Fruit fly (Drosophila melanogaster) whole organism, embryonic: ENCODE data around the gene Rad60.
A peak's percentile ranks its signal among the peaks of the same experiment; 100 is the strongest.

Experiments
- Atf-2 ChIP-seq: fragments of 200-800 bp; sonication (Bioruptor generic); optimal IDR thresholded peaks from 2 replicates; lab custom pipeline; 2016; ENCODE audit warnings: missing biosample characterization, missing genetic modification characterization
- CG10979 ChIP-seq: fragments of 200-800 bp; sonication (Bioruptor generic); optimal IDR thresholded peaks from 2 replicates; lab custom pipeline; 2018; ENCODE audit warnings: missing biosample characterization, mild to moderate bottlenecking, missing genetic modification characterization, moderate library complexity
- CG12071 ChIP-seq: fragments of 200-800 bp; sonication (Bioruptor generic); optimal IDR thresholded peaks from 3 replicates; lab custom pipeline; 2018; ENCODE audit warnings: missing biosample characterization, mild to moderate bottlenecking, missing genetic modification characterization
- CG12219 ChIP-seq: fragments of 200-800 bp; sonication (Bioruptor generic); optimal IDR thresholded peaks from 3 replicates; lab custom pipeline; 2018; ENCODE audit warnings: missing biosample characterization, mild to moderate bottlenecking, missing genetic modification characterization
- CG12391 ChIP-seq: fragments of 200-800 bp; sonication (Bioruptor generic); optimal IDR thresholded peaks from 3 replicates; lab custom pipeline; 2018; ENCODE audit warnings: missing biosample characterization, mild to moderate bottlenecking, missing genetic modification characterization, moderate library complexity
- CG12769 ChIP-seq: fragments of 200-800 bp; sonication (Bioruptor generic); optimal IDR thresholded peaks from 2 replicates; lab custom pipeline; 2019; ENCODE audit warnings: missing biosample characterization, mild to moderate bottlenecking, missing genetic modification characterization, moderate library complexity
- CG13424 ChIP-seq: fragments of 200-800 bp; sonication (Bioruptor generic); optimal IDR thresholded peaks from 2 replicates; lab custom pipeline; 2019; ENCODE audit warnings: missing biosample characterization, mild to moderate bottlenecking, missing genetic modification characterization, moderate library complexity
- CG14441 ChIP-seq: fragments of 200-800 bp; sonication (Bioruptor generic); IDR thresholded peaks from 2 replicates; pipeline ENCODE4 v1.3.6; 2022; ENCODE audit warnings: missing biosample characterization, missing genetic modification characterization
- CG18262 ChIP-seq: fragments of 200-800 bp; optimal IDR thresholded peaks from 3 replicates; lab custom pipeline; 2019; ENCODE audit warnings: missing biosample characterization, mild to moderate bottlenecking, missing genetic modification characterization, moderate library complexity
- CG1832 ChIP-seq: fragments of 200-800 bp; sonication (Bioruptor generic); optimal IDR thresholded peaks from 2 replicates; lab custom pipeline; 2017; ENCODE audit warnings: missing biosample characterization, mild to moderate bottlenecking, missing genetic modification characterization, inconsistent platforms
- CG32532 ChIP-seq: fragments of 200-800 bp; sonication (Bioruptor generic); IDR thresholded peaks from 2 replicates; pipeline ENCODE4 v1.3.6; 2022; ENCODE audit warnings: missing biosample characterization, missing genetic modification characterization
- CG3281 ChIP-seq: fragments of 200-800 bp; sonication (Bioruptor generic); optimal IDR thresholded peaks from 3 replicates; lab custom pipeline; 2017; ENCODE audit warnings: missing biosample characterization, mild to moderate bottlenecking, missing genetic modification characterization
- CG4820 ChIP-seq: fragments of 200-800 bp; sonication (Bioruptor generic); optimal IDR thresholded peaks from 3 replicates; lab custom pipeline; 2016; ENCODE audit warnings: missing biosample characterization, missing genetic modification characterization
- CG5953 ChIP-seq: fragments of 200-800 bp; sonication (Bioruptor generic); IDR thresholded peaks from 2 replicates; pipeline ENCODE4 v1.3.6; 2022; ENCODE audit warnings: missing biosample characterization, missing genetic modification characterization
- CG6791 ChIP-seq: fragments of 200-800 bp; sonication (Bioruptor generic); IDR thresholded peaks from 3 replicates; pipeline ENCODE4 v1.3.6; 2022; ENCODE audit warnings: missing biosample characterization, missing genetic modification characterization; ENCODE audit not compliant: partially characterized antibody
- CG7786 ChIP-seq: fragments of 200-800 bp; sonication (Bioruptor generic); optimal IDR thresholded peaks from 2 replicates; lab custom pipeline; 2016; ENCODE audit warnings: missing biosample characterization, missing genetic modification characterization
- CG8290 ChIP-seq, 3 experiments: fragments of 200-800 bp; sonication (Bioruptor generic); optimal IDR thresholded peaks; 2 replicates each; lab custom pipeline; 2016 to 2019; ENCODE audit warnings: missing biosample characterization in 3 of 3, missing genetic modification characterization in 3 of 3, mild to moderate bottlenecking in 2 of 3, moderate library complexity in 1 of 3
- CG8478 ChIP-seq: fragments of >200 bp; optimal IDR thresholded peaks from 2 replicates; lab custom pipeline; 2018
- CG9817 ChIP-seq: fragments of 200-800 bp; sonication (Bioruptor generic); optimal IDR thresholded peaks from 2 replicates; lab custom pipeline; 2018; ENCODE audit warnings: missing biosample characterization, mild to moderate bottlenecking, missing genetic modification characterization, moderate library complexity
- CG9932 ChIP-seq: fragments of 200-800 bp; sonication (Bioruptor generic); IDR thresholded peaks from 2 replicates; pipeline ENCODE4 v1.3.6; 2022; ENCODE audit warnings: missing biosample characterization, missing genetic modification characterization
- CTCF ChIP-seq: fragments of 200-800 bp; sonication (Bioruptor generic); optimal IDR thresholded peaks from 2 replicates; lab custom pipeline; 2017; ENCODE audit warnings: missing biosample characterization, mild to moderate bottlenecking, missing genetic modification characterization, moderate library complexity
- Drgx ChIP-seq: fragments of 200-800 bp; sonication (Bioruptor generic); IDR thresholded peaks from 2 replicates; pipeline ENCODE4 v1.3.6; 2022; ENCODE audit warnings: missing biosample characterization, missing genetic modification characterization
- HHEX ChIP-seq: fragments of 200-800 bp; sonication (Bioruptor generic); optimal IDR thresholded peaks from 3 replicates; lab custom pipeline; 2017; ENCODE audit warnings: missing biosample characterization, mild to moderate bottlenecking, missing genetic modification characterization, missing genetic modification reagents
- HLH4C ChIP-seq: fragments of 200-800 bp; sonication (Bioruptor generic); IDR thresholded peaks from 3 replicates; pipeline ENCODE4 v1.3.6; 2022; ENCODE audit warnings: missing biosample characterization, missing genetic modification characterization; ENCODE audit not compliant: partially characterized antibody
- Hr51 ChIP-seq, 2 experiments: fragments of 200-800 bp; sonication (Bioruptor generic); optimal IDR thresholded peaks; 2 replicates in 1 of 2; 3 replicates in 1 of 2; lab custom pipeline; 2016 to 2018; ENCODE audit warnings: missing biosample characterization in 2 of 2, missing genetic modification characterization in 2 of 2, mild to moderate bottlenecking in 1 of 2, moderate library complexity in 1 of 2
- Hsf ChIP-seq: fragments of 200-800 bp; sonication (Bioruptor generic); optimal IDR thresholded peaks from 3 replicates; lab custom pipeline; 2016; ENCODE audit warnings: missing biosample characterization, missing genetic modification characterization
- Lhr ChIP-seq: fragments of 200-800 bp; sonication (Bioruptor generic); optimal IDR thresholded peaks from 3 replicates; lab custom pipeline; 2017; ENCODE audit warnings: mild to moderate bottlenecking, missing biosample characterization, missing genetic modification reagents, missing genetic modification characterization
- NC2α ChIP-seq: fragments of 200-800 bp; sonication (Bioruptor generic); optimal IDR thresholded peaks from 2 replicates; lab custom pipeline; 2016; ENCODE audit warnings: missing biosample characterization, missing genetic modification characterization
- Sin3A ChIP-seq: fragments of >200 bp; optimal IDR thresholded peaks from 2 replicates; lab custom pipeline; 2018
- br ChIP-seq: fragments of >200 bp; optimal IDR thresholded peaks from 2 replicates; lab custom pipeline; 2017
- bsh ChIP-seq, 2 experiments: fragments of 200-800 bp; sonication (Bioruptor generic); optimal IDR thresholded peaks; 2 replicates each; lab custom pipeline; 2017 to 2018; ENCODE audit warnings: mild to moderate bottlenecking in 2 of 2, missing biosample characterization in 2 of 2, missing genetic modification characterization in 2 of 2, moderate library complexity in 1 of 2
- caup ChIP-seq: fragments of 200-800 bp; sonication (Bioruptor generic); optimal IDR thresholded peaks from 3 replicates; lab custom pipeline; 2017; ENCODE audit warnings: missing biosample characterization, mild to moderate bottlenecking, missing genetic modification characterization, moderate library complexity; ENCODE audit not compliant: severe bottlenecking
- crol ChIP-seq: fragments of 200-800 bp; sonication (Bioruptor generic); IDR thresholded peaks from 2 replicates; pipeline ENCODE4 v1.3.6; 2022; ENCODE audit warnings: missing biosample characterization, missing genetic modification characterization
- ems ChIP-seq: fragments of 200-800 bp; sonication (Bioruptor generic); optimal IDR thresholded peaks from 3 replicates; lab custom pipeline; 2016; ENCODE audit warnings: missing biosample characterization, missing genetic modification characterization
- eve ChIP-seq, 2 experiments: fragments of >200 bp; optimal IDR thresholded peaks; 2 replicates each; lab custom pipeline; 2017; ENCODE audit warnings: missing biosample characterization in 2 of 2, missing genetic modification characterization in 2 of 2
- ewg ChIP-seq: fragments of 200-800 bp; sonication (Bioruptor generic); optimal IDR thresholded peaks from 3 replicates; lab custom pipeline; 2017; ENCODE audit warnings: mild to moderate bottlenecking, missing biosample characterization, missing genetic modification reagents, missing genetic modification characterization
- fd102C ChIP-seq: fragments of 200-800 bp; sonication (Bioruptor generic); optimal IDR thresholded peaks from 2 replicates; lab custom pipeline; 2018; ENCODE audit warnings: missing biosample characterization, mild to moderate bottlenecking, missing genetic modification characterization, moderate library complexity
- hbn ChIP-seq: fragments of 200-800 bp; sonication (Bioruptor generic); IDR thresholded peaks from 2 replicates; pipeline ENCODE4 v1.3.6; 2022; ENCODE audit warnings: missing biosample characterization, missing genetic modification characterization; ENCODE audit not compliant: partially characterized antibody
- hth ChIP-seq: fragments of >200 bp; optimal IDR thresholded peaks from 2 replicates; lab custom pipeline; 2017; ENCODE audit warnings: inconsistent platforms
- inv ChIP-seq: fragments of 200-800 bp; sonication (Bioruptor generic); IDR thresholded peaks from 2 replicates; pipeline ENCODE4 v1.3.6; 2022; ENCODE audit warnings: missing biosample characterization, missing genetic modification characterization; ENCODE audit not compliant: partially characterized antibody
- knrl ChIP-seq: fragments of 200-800 bp; sonication (Bioruptor generic); IDR thresholded peaks from 3 replicates; pipeline ENCODE4 v1.3.6; 2022; ENCODE audit warnings: missing biosample characterization, missing genetic modification characterization; ENCODE audit not compliant: partially characterized antibody
- lov ChIP-seq, 2 experiments: fragments of 200-800 bp in 1 of 2; fragments of >200 bp in 1 of 2; sonication (Bioruptor generic) in 1 of 2; IDR thresholded peaks in 1 of 2; optimal IDR thresholded peaks in 1 of 2; 2 replicates in 1 of 2; 3 replicates in 1 of 2; pipeline versions ENCODE4 v1.3.6 to Lab custom; 2017 to 2022; ENCODE audit warnings: missing biosample characterization in 1 of 2, missing genetic modification characterization in 1 of 2
- onecut ChIP-seq: fragments of 200-800 bp; sonication (Bioruptor generic); IDR thresholded peaks from 2 replicates; pipeline ENCODE4 v1.3.6; 2022; ENCODE audit warnings: missing biosample characterization, missing genetic modification characterization
- otp ChIP-seq: fragments of 200-800 bp; sonication (Bioruptor generic); IDR thresholded peaks from 3 replicates; pipeline ENCODE4, ENCODE4 v1.3.6; 2022; ENCODE audit warnings: missing biosample characterization, missing genetic modification characterization
- sd ChIP-seq: fragments of 200-800 bp; sonication (Bioruptor generic); optimal IDR thresholded peaks from 3 replicates; lab custom pipeline; 2018; ENCODE audit warnings: missing biosample characterization, mild to moderate bottlenecking, missing genetic modification characterization, moderate library complexity
- stc ChIP-seq: fragments of 200-800 bp; sonication (Bioruptor generic); IDR thresholded peaks from 2 replicates; pipeline ENCODE4 v1.3.6; 2022; ENCODE audit warnings: missing biosample characterization, missing genetic modification characterization
- vvl ChIP-seq: fragments of 200-800 bp; sonication (Bioruptor generic); IDR thresholded peaks from 2 replicates; pipeline ENCODE4 v1.3.6; 2022; ENCODE audit warnings: missing biosample characterization, missing genetic modification characterization
- zen ChIP-seq: fragments of 200-800 bp; sonication (Bioruptor generic); optimal IDR thresholded peaks from 3 replicates; lab custom pipeline; 2018; ENCODE audit warnings: missing biosample characterization, mild to moderate bottlenecking, missing genetic modification characterization, moderate library complexity

The Rad60 gene

dm6 chr3R:23221680-23222148 is 29.6 kb downstream of the Rad60 start (continued):
- TF ChIP-seq br (lab: Kevin White, UChicago): no peak
- no peak for TF ChIP-seq CG18262 (tag; lab: Kevin White, UChicago)
- TF ChIP-seq Sin3A (lab: Kevin White, UChicago): no peak
- no peak for TF ChIP-seq CG6791 (GFP tag; lab: Robert Waterston, UW)
- no peak for TF ChIP-seq Hr51 (GFP tag; optimal IDR thresholded peaks at IDR 0.05; lab: Kevin White, UChicago)
- no peak for TF ChIP-seq Hsf (GFP tag; lab: Kevin White, UChicago)
- no peak for TF ChIP-seq knrl
- TF ChIP-seq Atf-2 (GFP tag; lab: Kevin White, UChicago): no peak
- TF ChIP-seq CG7786 (GFP tag; lab: Kevin White, UChicago): no peak
- no peak for TF ChIP-seq ems (GFP tag; lab: Kevin White, UChicago)
- TF ChIP-seq CTCF (GFP tag; lab: Kevin White, UChicago): peak; percentile 52
- TF ChIP-seq CG12391 (tag; lab: Kevin White, UChicago): no peak
- no peak for TF ChIP-seq HLH4C
- no peak for TF ChIP-seq NC2α (GFP tag; lab: Kevin White, UChicago)
- no peak for TF ChIP-seq hth (lab: Kevin White, UChicago)
- no peak for TF ChIP-seq CG5953 (GFP tag; lab: Robert Waterston, UW)
- TF ChIP-seq Drgx (GFP tag; lab: Robert Waterston, UW): no peak
- TF ChIP-seq lov (optimal IDR thresholded peaks at IDR 0.05; lab: Kevin White, UChicago): no peak
- TF ChIP-seq lov (GFP tag; IDR thresholded peaks at IDR 0.05; lab: Robert Waterston, UW): no peak
- TF ChIP-seq sd (tag; lab: Kevin White, UChicago): no peak
- no peak for TF ChIP-seq Lhr (GFP tag; lab: Kevin White, UChicago)
- TF ChIP-seq onecut (GFP tag; lab: Robert Waterston, UW): no peak
- no peak for TF ChIP-seq CG3281 (GFP tag; lab: Kevin White, UChicago)
- TF ChIP-seq otp: no peak

DNA sequence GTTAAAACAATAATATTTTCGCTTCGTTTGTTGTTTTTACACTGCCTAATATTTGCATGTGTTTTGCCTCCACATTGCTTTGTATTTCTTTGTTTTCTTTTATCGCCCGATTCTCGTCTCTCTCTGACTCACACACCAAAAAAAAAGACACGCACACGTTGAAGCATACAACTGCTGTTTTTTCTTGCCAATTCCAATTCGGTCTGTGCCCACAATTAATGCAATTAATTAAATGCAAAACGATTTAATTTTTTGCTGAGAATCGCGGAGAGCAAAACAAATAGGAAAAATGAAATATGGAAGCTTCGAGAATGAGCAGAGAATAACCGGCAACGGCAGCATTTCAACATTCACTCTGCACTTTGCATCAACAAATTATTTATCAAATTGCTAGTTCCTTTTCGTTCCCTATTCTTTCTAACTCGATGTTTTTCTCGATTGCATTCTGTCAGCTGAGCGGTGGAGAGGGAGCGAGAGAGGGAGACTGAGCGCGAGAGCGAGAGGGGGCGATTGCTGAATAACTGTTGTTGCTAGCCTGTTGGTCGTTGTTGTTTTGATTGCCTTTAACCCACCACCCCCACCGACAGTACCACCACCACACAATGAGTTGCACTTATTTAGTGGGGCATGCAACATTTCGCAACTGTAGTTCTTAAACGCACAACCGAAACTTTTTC is 30.1 kb downstream of the Rad60 start:
- TF ChIP-seq CG3281 (GFP tag; lab: Kevin White, UChicago) (peak; percentile 36), bsh (GFP tag; optimal IDR thresholded peaks at IDR 0.05; lab: Kevin White, UChicago) (no peak), CG12769 (tag; lab: Kevin White, UChicago) (peak; percentile 8), Lhr (GFP tag; lab: Kevin White, UChicago) (no peak), CG1832 (GFP tag; lab: Kevin White, UChicago) (peak; percentile 78), ewg (GFP tag; lab: Kevin White, UChicago) (no peak), caup (no peak), CG8290 (GFP tag; optimal IDR thresholded peaks at IDR 0.05; lab: Kevin White, UChicago) (no peak), CG8290 (tag; optimal IDR thresholded peaks at IDR 0.05; lab: Kevin White, UChicago) (peak in 1 of 2 experiments; percentile 37), HHEX (no peak), CG8478 (peak; percentile 85), CG9817 (tag; lab: Kevin White, UChicago) (no peak), CG32532 (GFP tag; lab: Robert Waterston, UW) (0 out of 2 replicates have a peak, but pooled peaks have one; percentile 13), eve (GFP tag; optimal IDR thresholded peaks at IDR 0.05; lab: Kevin White, UChicago) (peak in 1 of 2 experiments; percentile 75), CG9932 (GFP tag; lab: Robert Waterston, UW) (0 out of 2 replicates have a peak, but pooled peaks have one; percentile 12), hbn (GFP tag; lab: Robert Waterston, UW) (no peak), fd102C (GFP tag; lab: Kevin White, UChicago) (no peak), vvl (GFP tag; lab: Robert Waterston, UW) (0 out of 2 replicates have a peak, but pooled peaks have one; percentile 15), CG10979 (tag; lab: Kevin White, UChicago) (no peak), CG12071 (peak; percentile 6), CG12219 (GFP tag; lab: Kevin White, UChicago) (no peak), zen (tag; lab: Kevin White, UChicago) (no peak), crol (GFP tag; lab: Robert Waterston, UW) (peak; percentile 61), stc (GFP tag; lab: Robert Waterston, UW) (0 out of 2 replicates have a peak, but pooled peaks have one; percentile 13), CG4820 (no peak), CG13424 (tag; lab: Kevin White, UChicago) (no peak), inv (GFP tag; lab: Robert Waterston, UW) (no peak), CG14441 (GFP tag; lab: Robert Waterston, UW) (0 out of 2 replicates have a peak, but pooled peaks have one; percentile 4)
